Fruit fly (Drosophila melanogaster) whole organism, embryonic: Measurements from ENCODE around the gene mtTFB2.

Experiments
- ATbp ChIP-seq: fragments of 200-800 bp; sonication (Bioruptor generic); optimal IDR thresholded peaks from 2 replicates; lab custom pipeline; 2017; ENCODE audit warnings: missing biosample characterization, mild to moderate bottlenecking, missing genetic modification characterization, missing genetic modification reagents
- Abd-B ChIP-seq: fragments of 200-800 bp; sonication (Bioruptor generic); optimal IDR thresholded peaks from 2 replicates; lab custom pipeline; 2018; ENCODE audit warnings: missing biosample characterization, mild to moderate bottlenecking, missing genetic modification characterization, moderate library complexity
- CG10366 ChIP-seq: fragments of 200-800 bp; sonication (Bioruptor generic); IDR thresholded peaks from 2 replicates; pipeline ENCODE4 v1.3.6; 2022; ENCODE audit warnings: missing biosample characterization, missing genetic modification characterization
- CG12104 ChIP-seq: fragments of 200-800 bp; sonication (Bioruptor generic); optimal IDR thresholded peaks from 3 replicates; lab custom pipeline; 2016; ENCODE audit warnings: missing biosample characterization, missing genetic modification characterization
- CG12155 ChIP-seq: fragments of 200-800 bp; sonication (Bioruptor generic); optimal IDR thresholded peaks from 3 replicates; lab custom pipeline; 2016; ENCODE audit warnings: missing biosample characterization, missing genetic modification characterization
- CG12659 ChIP-seq: fragments of 200-800 bp; sonication (Bioruptor generic); optimal IDR thresholded peaks from 3 replicates; lab custom pipeline; 2017; ENCODE audit warnings: mild to moderate bottlenecking, missing biosample characterization, missing genetic modification reagents, missing genetic modification characterization
- CG15479 ChIP-seq: fragments of 200-800 bp; sonication (Bioruptor generic); optimal IDR thresholded peaks from 3 replicates; lab custom pipeline; 2019; ENCODE audit warnings: missing biosample characterization, mild to moderate bottlenecking, missing genetic modification characterization, moderate library complexity
- CG1647 ChIP-seq: fragments of 200-800 bp; sonication (Bioruptor generic); optimal IDR thresholded peaks from 3 replicates; lab custom pipeline; 2016; ENCODE audit warnings: missing biosample characterization, missing genetic modification characterization
- CG16779 ChIP-seq: fragments of 200-800 bp; sonication (Bioruptor generic); IDR thresholded peaks from 2 replicates; pipeline ENCODE4 v1.3.6; 2022; ENCODE audit warnings: missing biosample characterization, missing genetic modification characterization
- CG16863 ChIP-seq: fragments of 200-800 bp; sonication (Bioruptor generic); optimal IDR thresholded peaks from 3 replicates; lab custom pipeline; 2016; ENCODE audit warnings: missing biosample characterization, missing genetic modification characterization
- CG17359 ChIP-seq: fragments of 200-800 bp; sonication (Bioruptor generic); optimal IDR thresholded peaks from 3 replicates; lab custom pipeline; 2018; ENCODE audit warnings: missing biosample characterization, mild to moderate bottlenecking, missing genetic modification characterization, moderate library complexity
- CG18011 ChIP-seq: fragments of 200-800 bp; sonication (Bioruptor generic); optimal IDR thresholded peaks from 2 replicates; lab custom pipeline; 2017; ENCODE audit warnings: missing biosample characterization, missing genetic modification characterization, mild to moderate bottlenecking, moderate library complexity, missing genotype
- CG30020 ChIP-seq: fragments of 200-800 bp; optimal IDR thresholded peaks from 2 replicates; lab custom pipeline; 2019; ENCODE audit warnings: missing biosample characterization, mild to moderate bottlenecking, missing genetic modification characterization, moderate library complexity
- CG32767 ChIP-seq: fragments of 200-800 bp; sonication (Bioruptor generic); IDR thresholded peaks from 2 replicates; pipeline ENCODE4 v1.3.6; 2022; ENCODE audit warnings: missing biosample characterization, missing genetic modification characterization
- CG6654 ChIP-seq: fragments of 200-800 bp; sonication (Bioruptor generic); optimal IDR thresholded peaks from 2 replicates; lab custom pipeline; 2017; ENCODE audit warnings: missing biosample characterization, mild to moderate bottlenecking, missing genetic modification characterization
- CG8359 ChIP-seq: fragments of 200-800 bp; sonication (Bioruptor generic); optimal IDR thresholded peaks from 2 replicates; lab custom pipeline; 2017; ENCODE audit warnings: missing biosample characterization, mild to moderate bottlenecking, missing genetic modification characterization, borderline replicate concordance
- CoRest ChIP-seq: fragments of 200-800 bp; sonication (Bioruptor generic); optimal IDR thresholded peaks from 3 replicates; lab custom pipeline; 2018; ENCODE audit warnings: missing biosample characterization, mild to moderate bottlenecking, missing genetic modification characterization, moderate library complexity
- Dek ChIP-seq: fragments of 200-800 bp; sonication (Bioruptor generic); optimal IDR thresholded peaks from 3 replicates; lab custom pipeline; 2019; ENCODE audit warnings: missing biosample characterization, mild to moderate bottlenecking, missing genetic modification characterization, moderate library complexity
- Dip3 ChIP-seq: fragments of 200-800 bp; sonication (Bioruptor generic); optimal IDR thresholded peaks from 3 replicates; lab custom pipeline; 2016; ENCODE audit warnings: missing biosample characterization, missing genetic modification characterization
- Drgx ChIP-seq: fragments of 200-800 bp; sonication (Bioruptor generic); IDR thresholded peaks from 2 replicates; pipeline ENCODE4 v1.3.6; 2022; ENCODE audit warnings: missing biosample characterization, missing genetic modification characterization
- E2f2 ChIP-seq: fragments of 200-800 bp; sonication (Bioruptor generic); IDR thresholded peaks from 2 replicates; pipeline ENCODE4 v1.3.6; 2022; ENCODE audit warnings: missing biosample characterization, missing genetic modification characterization
- Fer1 ChIP-seq: fragments of 200-800 bp; sonication (Bioruptor generic); optimal IDR thresholded peaks from 2 replicates; lab custom pipeline; 2017; ENCODE audit warnings: missing biosample characterization, mild to moderate bottlenecking, missing genetic modification characterization
- Jarid2 ChIP-seq: fragments of 200-800 bp; sonication (Bioruptor generic); optimal IDR thresholded peaks from 3 replicates; lab custom pipeline; 2017; ENCODE audit warnings: mild to moderate bottlenecking, missing biosample characterization, missing genetic modification reagents, missing genetic modification characterization
- NFAT ChIP-seq: fragments of 200-800 bp; sonication (Bioruptor generic); IDR thresholded peaks from 2 replicates; pipeline ENCODE4 v1.3.6; 2022; ENCODE audit warnings: missing biosample characterization, missing genetic modification characterization
- Rfx ChIP-seq: fragments of 200-800 bp; sonication (Bioruptor generic); IDR thresholded peaks from 2 replicates; pipeline ENCODE4 v1.3.6; 2022; ENCODE audit warnings: missing biosample characterization, missing genetic modification characterization
- Stat92E ChIP-seq, 3 experiments: fragments of >200 bp in 2 of 3; fragments of 200-800 bp in 1 of 3; sonication (Bioruptor generic) in 1 of 3; optimal IDR thresholded peaks; 2 replicates each; lab custom pipeline; 2017 to 2019; ENCODE audit warnings: missing biosample characterization in 3 of 3, missing genetic modification characterization in 3 of 3, mild to moderate bottlenecking in 1 of 3, moderate library complexity in 1 of 3
- TFAM ChIP-seq: fragments of 200-800 bp; sonication (Bioruptor generic); optimal IDR thresholded peaks from 2 replicates; lab custom pipeline; 2017; ENCODE audit warnings: missing biosample characterization, missing genetic modification characterization, inconsistent platforms
- al ChIP-seq: fragments of 200-800 bp; sonication (Bioruptor generic); IDR thresholded peaks from 2 replicates; pipeline ENCODE4 v1.3.6; 2022; ENCODE audit warnings: missing biosample characterization, missing genetic modification characterization
- az2 ChIP-seq: fragments of 200-800 bp; sonication (Bioruptor generic); optimal IDR thresholded peaks from 3 replicates; lab custom pipeline; 2016; ENCODE audit warnings: missing biosample characterization, missing genetic modification characterization
- bowl ChIP-seq: fragments of 200-800 bp; sonication (Bioruptor generic); IDR thresholded peaks from 2 replicates; pipeline ENCODE4 v1.3.6; 2022; ENCODE audit warnings: missing biosample characterization, missing genetic modification characterization
- ci ChIP-seq: fragments of 200-800 bp; sonication (Bioruptor generic); IDR thresholded peaks from 3 replicates; pipeline ENCODE4 v1.3.6; 2022; ENCODE audit warnings: missing biosample characterization, missing genetic modification characterization
- danr ChIP-seq: fragments of 200-800 bp; sonication (Bioruptor generic); IDR thresholded peaks from 2 replicates; pipeline ENCODE4 v1.3.6; 2022; ENCODE audit warnings: missing biosample characterization, missing genetic modification characterization
- dmrt11E ChIP-seq: fragments of 200-800 bp; sonication (Bioruptor generic); optimal IDR thresholded peaks from 3 replicates; lab custom pipeline; 2018; ENCODE audit warnings: missing biosample characterization, mild to moderate bottlenecking, missing genetic modification characterization, moderate library complexity
- dpn ChIP-seq, 2 experiments: fragments of 200-800 bp; sonication (Bioruptor generic); optimal IDR thresholded peaks; 3 replicates each; lab custom pipeline; 2016; ENCODE audit warnings: missing biosample characterization in 2 of 2, missing genetic modification characterization in 2 of 2
- fd96Cb ChIP-seq: fragments of 200-800 bp; sonication (Bioruptor generic); optimal IDR thresholded peaks from 2 replicates; lab custom pipeline; 2018; ENCODE audit warnings: missing biosample characterization, mild to moderate bottlenecking, missing genetic modification characterization, moderate library complexity
- fu2 ChIP-seq: fragments of 200-800 bp; sonication (Bioruptor generic); optimal IDR thresholded peaks from 2 replicates; lab custom pipeline; 2016; ENCODE audit warnings: missing biosample characterization, missing genetic modification characterization
- gsb ChIP-seq: fragments of 200-800 bp; sonication (Bioruptor generic); IDR thresholded peaks from 2 replicates; pipeline ENCODE4 v1.3.6; 2022; ENCODE audit warnings: missing biosample characterization, missing genetic modification characterization
- insv ChIP-seq, 2 experiments: fragments of 200-800 bp; sonication (Bioruptor generic); optimal IDR thresholded peaks; 3 replicates each; lab custom pipeline; 2016 to 2018; ENCODE audit warnings: missing biosample characterization in 2 of 2, missing genetic modification characterization in 2 of 2
- lbe ChIP-seq: fragments of 200-800 bp; sonication (Bioruptor generic); optimal IDR thresholded peaks from 2 replicates; lab custom pipeline; 2016; ENCODE audit warnings: missing biosample characterization, mild to moderate bottlenecking, missing genetic modification characterization
- luna ChIP-seq: fragments of 200-800 bp; sonication (Bioruptor generic); optimal IDR thresholded peaks from 2 replicates; lab custom pipeline; 2016; ENCODE audit warnings: missing biosample characterization, missing genetic modification characterization
- pan ChIP-seq, 4 experiments: fragments of >200 bp in 3 of 4; fragments of 200-800 bp in 1 of 4; sonication (Bioruptor generic) in 1 of 4; optimal IDR thresholded peaks in 3 of 4; IDR thresholded peaks in 1 of 4; 2 replicates each; pipeline versions ENCODE4 v1.3.6 to Lab custom; 2017 to 2022; ENCODE audit warnings: missing biosample characterization in 2 of 4, missing genetic modification characterization in 2 of 4, mixed read lengths in 1 of 4
- pzg ChIP-seq: fragments of 200-800 bp; sonication (Bioruptor generic); optimal IDR thresholded peaks from 3 replicates; lab custom pipeline; 2018; ENCODE audit warnings: missing biosample characterization, mild to moderate bottlenecking, missing genetic modification characterization, moderate library complexity
- sisA ChIP-seq: fragments of 200-800 bp; sonication (Bioruptor generic); IDR thresholded peaks from 2 replicates; pipeline ENCODE4 v1.3.6; 2022; ENCODE audit warnings: missing biosample characterization, missing genetic modification characterization
- slbo ChIP-seq: fragments of 200-800 bp; sonication (Bioruptor generic); IDR thresholded peaks from 2 replicates; pipeline ENCODE4 v1.3.6; 2022; ENCODE audit warnings: missing biosample characterization, missing genetic modification characterization
- slp2 ChIP-seq: fragments of 200-800 bp; sonication (Bioruptor generic); optimal IDR thresholded peaks from 2 replicates; lab custom pipeline; 2016; ENCODE audit warnings: missing biosample characterization, missing genetic modification characterization
- so ChIP-seq: fragments of 200-800 bp; sonication (Bioruptor generic); IDR thresholded peaks from 3 replicates; pipeline ENCODE4 v1.3.6; 2022; ENCODE audit warnings: missing biosample characterization, missing genetic modification characterization
- sob ChIP-seq: fragments of 200-800 bp; sonication (Bioruptor generic); IDR thresholded peaks from 2 replicates; pipeline ENCODE4 v1.3.6; 2022; ENCODE audit warnings: missing biosample characterization, missing genetic modification characterization
- tna ChIP-seq: fragments of 200-800 bp; sonication (Bioruptor generic); IDR thresholded peaks from 2 replicates; pipeline ENCODE4 v1.3.6; 2022; ENCODE audit warnings: missing biosample characterization, missing genetic modification characterization; ENCODE audit not compliant: partially characterized antibody
- trem ChIP-seq: fragments of 200-800 bp; optimal IDR thresholded peaks from 3 replicates; lab custom pipeline; 2019; ENCODE audit warnings: missing biosample characterization, mild to moderate bottlenecking, missing genetic modification characterization, moderate library complexity
- unpg ChIP-seq: fragments of 200-800 bp; sonication (Bioruptor generic); optimal IDR thresholded peaks from 3 replicates; lab custom pipeline; 2018; ENCODE audit warnings: missing biosample characterization, mild to moderate bottlenecking, missing genetic modification characterization, moderate library complexity

The mtTFB2 gene

dm6 chr3R:10084914-10085313 lies 39.5 kb downstream of the mtTFB2 start (continued):
- TF ChIP-seq Stat92E (GFP tag; optimal IDR thresholded peaks at IDR 0.05; lab: Kevin White, UChicago) (no peak), pan (optimal IDR thresholded peaks at IDR 0.05; lab: Kevin White, UChicago) (no peak), pan (GFP tag; optimal IDR thresholded peaks at IDR 0.05 in 1 of 2, IDR thresholded peaks at IDR 0.05 in 1 of 2) (peak in 1 of 2 experiments; percentile 61), CG6654 (GFP tag; lab: Kevin White, UChicago) (peak; percentile 16), CG15479 (GFP tag; lab: Kevin White, UChicago) (no peak), CG12659 (GFP tag; lab: Kevin White, UChicago) (peak; percentile 40), bowl (GFP tag; lab: Robert Waterston, UW) (no peak), TFAM (no peak), CG30020 (tag; lab: Kevin White, UChicago) (no peak), CG18011 (GFP tag; lab: Kevin White, UChicago) (no peak), al (GFP tag; lab: Robert Waterston, UW) (peak; percentile 80), unpg (GFP tag; lab: Kevin White, UChicago) (peak; percentile 24), luna (GFP tag; lab: Kevin White, UChicago) (peak; percentile 35), fu2 (GFP tag; lab: Kevin White, UChicago) (peak; percentile 63), Dek (tag; lab: Kevin White, UChicago) (peak; percentile 34), dmrt11E (tag; lab: Kevin White, UChicago) (no peak), Abd-B (GFP tag; lab: Kevin White, UChicago) (no peak), slp2 (GFP tag; lab: Kevin White, UChicago) (no peak), Jarid2 (GFP tag; lab: Kevin White, UChicago) (no peak), sisA (GFP tag; lab: Robert Waterston, UW) (peak; percentile 33; the same call in 1 of the 2 replicates), CG12104 (no peak), fd96Cb (tag; lab: Kevin White, UChicago) (no peak), trem (tag; lab: Kevin White, UChicago) (no peak), tna (GFP tag; lab: Robert Waterston, UW) (no peak), pzg (GFP tag; lab: Kevin White, UChicago) (no peak), so (no peak), CG32767 (no peak), CG17359 (tag; lab: Kevin White, UChicago) (peak; percentile 32), NFAT (GFP tag; lab: Robert Waterston, UW) (peak; percentile 77), CoRest (tag; lab: Kevin White, UChicago) (peak; percentile 47), sob (GFP tag; lab: Robert Waterston, UW) (peak; percentile 53), Dip3 (peak; percentile 71), dpn (GFP tag; optimal IDR thresholded peaks at IDR 0.05; lab: Kevin White, UChicago) (peak; percentile 31 to 53), CG10366 (GFP tag; lab: Robert Waterston, UW) (peak; percentile 39; the same call in 1 of the 2 replicates), insv (GFP tag; optimal IDR thresholded peaks at IDR 0.05; lab: Kevin White, UChicago) (no peak), Drgx (no peak), gsb (peak; percentile 52; the same call in 1 of the 2 replicates), E2f2 (no peak), ATbp (no peak), CG16863 (no peak), lbe (peak; percentile 87), Rfx (peak; percentile 79), danr (peak; percentile 33; the same call in 1 of the 2 replicates), slbo (GFP tag; lab: Robert Waterston, UW) (peak; percentile 90), CG1647 (GFP tag; lab: Kevin White, UChicago) (peak; percentile 57), ci (GFP tag; lab: Robert Waterston, UW) (no peak), CG12155 (GFP tag; lab: Kevin White, UChicago) (peak; percentile 52), az2 (GFP tag; lab: Kevin White, UChicago) (no peak), Fer1 (peak; percentile 53), CG8359 (GFP tag; lab: Kevin White, UChicago) (no peak), CG16779 (0 out of 2 replicates have a peak, but pooled peaks have one; percentile 67)
